Worm (Caenorhabditis elegans) whole organism, L2 larva: ENCODE measurements around the gene dmsr-5.

Experiments
- ama-1 ChIP-seq: fragments of 150-350 bp; optimal IDR thresholded peaks from 2 replicates; lab custom pipeline; 2018; ENCODE audit warnings: inconsistent platforms
- blmp-1 ChIP-seq: sonication (generic microtip); optimal IDR thresholded peaks from 2 replicates; lab custom pipeline; 2017; ENCODE audit warnings: missing genetic modification characterization, mild to moderate bottlenecking, missing compliant biosample characterization, antibody characterized with exemption, moderate library complexity; ENCODE audit not compliant: insufficient read depth
- ceh-16 ChIP-seq: fragments of 150-350 bp; optimal IDR thresholded peaks from 2 replicates; lab custom pipeline; 2014; ENCODE audit warnings: missing biosample characterization, missing genetic modification characterization
- mdl-1 ChIP-seq, 2 experiments: fragments of 150-350 bp in 1 of 2; sonication (generic microtip) in 1 of 2; optimal IDR thresholded peaks; 2 replicates each; lab custom pipeline; 2017; ENCODE audit warnings: missing biosample characterization in 2 of 2, missing genetic modification characterization in 2 of 2
- nhr-11 ChIP-seq: fragments of 150-350 bp; optimal IDR thresholded peaks from 2 replicates; lab custom pipeline; 2014; ENCODE audit warnings: missing biosample characterization, missing genetic modification characterization
- nhr-25 ChIP-seq: fragments of 150-350 bp; sonication (generic microtip); optimal IDR thresholded peaks from 3 replicates; lab custom pipeline; 2014; ENCODE audit warnings: missing biosample characterization, missing genetic modification characterization
- snpc-4 ChIP-seq: fragments of 150-350 bp; optimal IDR thresholded peaks from 2 replicates; lab custom pipeline; 2014; ENCODE audit warnings: missing biosample characterization, missing genetic modification characterization
- unc-39 ChIP-seq: fragments of 150-350 bp; optimal IDR thresholded peaks from 2 replicates; lab custom pipeline; 2014; ENCODE audit warnings: missing biosample characterization, missing genetic modification characterization
- unc-55 ChIP-seq: fragments of 150-350 bp; sonication (generic microtip); optimal IDR thresholded peaks from 3 replicates; lab custom pipeline; 2014; ENCODE audit warnings: missing biosample characterization, missing genetic modification reagents, missing genetic modification characterization
- zag-1 ChIP-seq: fragments of 150-350 bp; optimal IDR thresholded peaks from 2 replicates; lab custom pipeline; 2014; ENCODE audit warnings: missing biosample characterization, missing genetic modification characterization
- ztf-11 ChIP-seq: sonication (generic microtip); optimal IDR thresholded peaks from 2 replicates; lab custom pipeline; 2017; ENCODE audit warnings: missing biosample characterization, missing genetic modification characterization

DNA sequence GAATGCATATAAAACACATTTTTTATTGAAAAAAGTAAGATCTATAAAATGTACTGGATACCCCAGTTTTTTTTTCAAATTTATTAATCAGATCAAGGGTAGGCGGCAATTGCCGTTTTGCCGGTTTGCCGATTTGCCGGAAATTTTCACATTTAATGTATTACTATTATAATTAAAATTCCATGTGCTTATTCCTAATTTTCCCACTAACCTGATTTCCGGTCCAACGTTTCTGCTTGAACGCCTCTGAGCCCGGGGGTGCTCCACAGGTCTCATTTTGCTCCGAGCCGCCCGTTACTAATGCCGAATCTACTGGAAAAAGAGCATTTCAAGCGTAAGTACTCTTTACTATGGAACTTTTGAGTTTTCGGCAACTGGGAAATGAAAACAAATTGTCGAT is 25.4 kb downstream of the dmsr-5 start, which contains the start of gene dhc-4:
- TF ChIP-seq blmp-1 (tag; lab: Kevin White, UChicago) (no peak), snpc-4 (tag; lab: Kevin White, UChicago) (no peak), unc-39 (tag; lab: Kevin White, UChicago) (no peak), nhr-25 (tag; lab: Kevin White, UChicago) (no peak), ama-1 (no peak), mdl-1 (tag; optimal IDR thresholded peaks at IDR 0.05; lab: Kevin White, UChicago) (no peak), ceh-16 (tag; lab: Kevin White, UChicago) (no peak), nhr-11 (tag; lab: Kevin White, UChicago) (no peak), unc-55 (GFP tag; lab: Kevin White, UChicago) (no peak), zag-1 (tag; lab: Kevin White, UChicago) (no peak), ztf-11 (tag; lab: Kevin White, UChicago) (no peak)
